Worm (Caenorhabditis elegans): Measurements from ENCODE around the gene C46C2.3.
"Not testable (repeated sequence)": the region's sequence is repeated elsewhere in the genome, so short reads cannot be mapped to it uniquely, and the experiment has no call there.

ce11 chrIV:9196023-9196636 is 28.8 kb upstream of the C46C2.3 start:
- not testable (repeated sequence) for TF ChIP-seq ZK546.5 (tag; optimal IDR thresholded peaks at IDR 0.05); skn-1 (tag; optimal IDR thresholded peaks at IDR 0.05); ztf-4 (tag; optimal IDR thresholded peaks at IDR 0.05); nhr-10 (tag; optimal IDR thresholded peaks at IDR 0.05); nhr-11 (tag; optimal IDR thresholded peaks at IDR 0.05); C34F6.9 (tag; optimal IDR thresholded peaks at IDR 0.05); mab-5 (tag; optimal IDR thresholded peaks at IDR 0.05); snpc-4 (tag; optimal IDR thresholded peaks at IDR 0.05); ztf-11 (tag; optimal IDR thresholded peaks at IDR 0.05); fos-1 (tag; optimal IDR thresholded peaks at IDR 0.05); aly-2 (tag; optimal IDR thresholded peaks at IDR 0.05); lin-13 (GFP tag; optimal IDR thresholded peaks at IDR 0.05); ama-1 (optimal IDR thresholded peaks at IDR 0.05)
